Worm (Caenorhabditis elegans) whole organism, L4 larva: Measurements from ENCODE around the gene Y54G2A.36.

ENCODE experiments used
- D1046.2 ChIP-seq: fragments of 200-800 bp; sonication (Bioruptor generic); IDR thresholded peaks from 2 replicates; pipeline ENCODE4 v1.3.6; 2022; ENCODE audit warnings: missing genetic modification characterization, missing compliant biosample characterization
- F37D6.2 ChIP-seq: sonication (generic microtip); optimal IDR thresholded peaks from 2 replicates; lab custom pipeline; 2016; ENCODE audit warnings: mild to moderate bottlenecking, missing genetic modification characterization, missing compliant biosample characterization
- F49E8.2 ChIP-seq: sonication (generic microtip); optimal IDR thresholded peaks from 2 replicates; lab custom pipeline; 2016; ENCODE audit warnings: missing compliant biosample characterization, mild to moderate bottlenecking, missing genetic modification characterization, borderline replicate concordance
- T20F7.1 ChIP-seq: fragments of 200-800 bp; sonication (Bioruptor generic); optimal IDR thresholded peaks from 2 replicates; lab custom pipeline; 2018; ENCODE audit warnings: mild to moderate bottlenecking, missing genetic modification characterization, missing compliant biosample characterization
- Y105C5A.15 ChIP-seq: fragments of 200-800 bp; sonication (Bioruptor generic); IDR thresholded peaks from 2 replicates; pipeline ENCODE4 v1.3.6; 2022; ENCODE audit warnings: missing genetic modification characterization, missing compliant biosample characterization
- Y5F2A.4 ChIP-seq: fragments of 200-800 bp; sonication (Bioruptor generic); optimal IDR thresholded peaks from 2 replicates; lab custom pipeline; 2018; ENCODE audit warnings: mild to moderate bottlenecking, missing genetic modification characterization, missing compliant biosample characterization
- ZK546.5 ChIP-seq, 2 experiments: sonication (generic microtip); optimal IDR thresholded peaks; 2 replicates each; lab custom pipeline; 2017; ENCODE audit warnings: missing biosample characterization in 2 of 2, missing genetic modification characterization in 2 of 2
- aha-1 ChIP-seq: fragments of 150-350 bp; peaks from one replicate; lab custom pipeline; 2014; ENCODE audit warnings: missing biosample characterization, missing genetic modification characterization
- ceh-28 ChIP-seq: fragments of 150-350 bp; optimal IDR thresholded peaks from 2 replicates; lab custom pipeline; 2014; ENCODE audit warnings: missing biosample characterization, missing genetic modification reagents, missing genetic modification characterization
- ceh-82 ChIP-seq: sonication (generic microtip); optimal IDR thresholded peaks from 2 replicates; lab custom pipeline; 2017; ENCODE audit warnings: missing biosample characterization, missing genetic modification characterization
- ces-1 ChIP-seq: fragments of 150-350 bp; sonication (generic microtip); optimal IDR thresholded peaks from 4 replicates; lab custom pipeline; 2014; ENCODE audit warnings: missing biosample characterization, missing genetic modification reagents, missing genetic modification characterization
- ctbp-1 ChIP-seq: fragments of 200-800 bp; sonication (Bioruptor generic); IDR thresholded peaks from 2 replicates; pipeline ENCODE4 v1.3.6; 2022; ENCODE audit warnings: missing genetic modification reagents, missing genetic modification characterization, missing compliant biosample characterization
- daf-12 ChIP-seq: fragments of 150-350 bp; optimal IDR thresholded peaks from 2 replicates; lab custom pipeline; 2014; ENCODE audit warnings: missing biosample characterization, missing genetic modification reagents, missing genetic modification characterization
- dmd-6 ChIP-seq: fragments of 200-800 bp; sonication (Bioruptor generic); IDR thresholded peaks from 2 replicates; pipeline ENCODE4 v1.3.6; 2022; ENCODE audit warnings: missing genetic modification reagents, missing genetic modification characterization, missing compliant biosample characterization
- dpl-1 ChIP-seq: fragments of 150-350 bp; optimal IDR thresholded peaks from 2 replicates; lab custom pipeline; 2014; ENCODE audit warnings: missing biosample characterization, missing genetic modification reagents, missing genetic modification characterization
- egl-43 ChIP-seq: fragments of 200-800 bp; sonication (Bioruptor generic); IDR thresholded peaks from 2 replicates; pipeline ENCODE4 v1.3.6; 2022; ENCODE audit warnings: missing genetic modification reagents, missing genetic modification characterization, missing compliant biosample characterization
- gei-8 ChIP-seq: fragments of 200-800 bp; sonication (Bioruptor generic); optimal IDR thresholded peaks from 2 replicates; lab custom pipeline; 2018; ENCODE audit warnings: mild to moderate bottlenecking, missing genetic modification characterization, missing compliant biosample characterization
- hif-1 ChIP-seq, 2 experiments: sonication (generic microtip); optimal IDR thresholded peaks; 2 replicates each; lab custom pipeline; 2016 to 2017; ENCODE audit warnings: missing compliant biosample characterization in 2 of 2, missing genetic modification characterization in 2 of 2, missing genetic modification reagents in 2 of 2, missing genotype in 2 of 2, mild to moderate bottlenecking in 1 of 2
- jun-1 ChIP-seq: fragments of 150-350 bp; optimal IDR thresholded peaks from 2 replicates; lab custom pipeline; 2014; ENCODE audit warnings: missing biosample characterization, missing genetic modification reagents, missing genetic modification characterization
- lin-13 ChIP-seq: fragments of 150-350 bp; optimal IDR thresholded peaks from 2 replicates; lab custom pipeline; 2014; ENCODE audit warnings: missing biosample characterization, missing genetic modification reagents, missing genetic modification characterization
- lin-15B ChIP-seq: fragments of 150-350 bp; sonication (generic microtip); optimal IDR thresholded peaks from 3 replicates; lab custom pipeline; 2014; ENCODE audit warnings: missing biosample characterization, missing genetic modification characterization
- lir-3 ChIP-seq: sonication (generic microtip); optimal IDR thresholded peaks from 2 replicates; lab custom pipeline; 2016; ENCODE audit warnings: mild to moderate bottlenecking, missing genetic modification characterization, missing compliant biosample characterization
- madf-5 ChIP-seq, 2 experiments: fragments of 200-800 bp; sonication (Bioruptor generic); IDR thresholded peaks; 2 replicates each; pipeline ENCODE4 v1.3.6; 2022; ENCODE audit warnings: missing compliant biosample characterization in 2 of 2, missing genetic modification characterization in 2 of 2
- mxl-2 ChIP-seq: fragments of 200-800 bp; sonication (Bioruptor generic); conservative IDR thresholded peaks from 2 replicates; pipeline ENCODE4 v1.3.6; 2022; ENCODE audit warnings: missing genetic modification reagents, missing genetic modification characterization, missing compliant biosample characterization
- mxl-3 ChIP-seq: fragments of 200-800 bp; sonication (Bioruptor generic); optimal IDR thresholded peaks from 2 replicates; lab custom pipeline; 2018; ENCODE audit warnings: mild to moderate bottlenecking, missing genetic modification characterization, missing compliant biosample characterization
- nhr-237 ChIP-seq: sonication (generic microtip); optimal IDR thresholded peaks from 2 replicates; lab custom pipeline; 2017; ENCODE audit warnings: missing biosample characterization, missing genetic modification characterization
- nhr-41 ChIP-seq: fragments of 200-800 bp; sonication (Bioruptor generic); IDR thresholded peaks from 2 replicates; pipeline ENCODE4 v1.3.6; 2022; ENCODE audit warnings: missing genetic modification reagents, missing genetic modification characterization, missing compliant biosample characterization
- nhr-42 ChIP-seq: fragments of 200-800 bp; sonication (Bioruptor generic); IDR thresholded peaks from 2 replicates; pipeline ENCODE4 v1.3.6; 2022; ENCODE audit warnings: missing genetic modification characterization, missing compliant biosample characterization
- nhr-48 ChIP-seq: sonication (generic microtip); optimal IDR thresholded peaks from 2 replicates; lab custom pipeline; 2016; ENCODE audit warnings: mild to moderate bottlenecking, missing genetic modification characterization, missing compliant biosample characterization
- nhr-77 ChIP-seq: fragments of 150-350 bp; optimal IDR thresholded peaks from 2 replicates; lab custom pipeline; 2014; ENCODE audit warnings: missing biosample characterization, missing genetic modification characterization
- php-3 ChIP-seq: fragments of 200-800 bp; sonication (Bioruptor generic); IDR thresholded peaks from 2 replicates; pipeline ENCODE4 v1.3.6; 2022; ENCODE audit warnings: missing genetic modification reagents, missing genetic modification characterization, missing compliant biosample characterization
- rbr-2 ChIP-seq: sonication (generic microtip); optimal IDR thresholded peaks from 2 replicates; lab custom pipeline; 2016; ENCODE audit warnings: missing genotype, missing genetic modification characterization, missing compliant biosample characterization
- sdz-12 ChIP-seq: fragments of 200-800 bp; sonication (Bioruptor generic); optimal IDR thresholded peaks from 2 replicates; lab custom pipeline; 2018; ENCODE audit warnings: mild to moderate bottlenecking, missing genetic modification characterization, missing compliant biosample characterization
- set-16 ChIP-seq: fragments of 200-800 bp; sonication (Bioruptor generic); IDR thresholded peaks from 2 replicates; pipeline ENCODE4 v1.3.6; 2022; ENCODE audit warnings: missing genetic modification reagents, missing genetic modification characterization, missing compliant biosample characterization
- skn-1 ChIP-seq: fragments of 150-350 bp; optimal IDR thresholded peaks from 2 replicates; lab custom pipeline; 2014; ENCODE audit warnings: missing biosample characterization, missing genetic modification characterization
- snpc-1.2 ChIP-seq: fragments of 200-800 bp; sonication (Bioruptor generic); IDR thresholded peaks from 2 replicates; pipeline ENCODE4 v1.3.6; 2022; ENCODE audit warnings: missing genetic modification reagents, missing genetic modification characterization, missing compliant biosample characterization
- spr-3 ChIP-seq: fragments of 200-800 bp; sonication (Bioruptor generic); optimal IDR thresholded peaks from 2 replicates; lab custom pipeline; 2018; ENCODE audit warnings: mild to moderate bottlenecking, missing genetic modification characterization, missing compliant biosample characterization
- unc-130 ChIP-seq: sonication (generic microtip); optimal IDR thresholded peaks from 2 replicates; lab custom pipeline; 2016; ENCODE audit warnings: missing genetic modification reagents, missing genetic modification characterization, missing compliant biosample characterization
- zip-2 ChIP-seq: fragments of 150-350 bp; optimal IDR thresholded peaks from 2 replicates; lab custom pipeline; 2014; ENCODE audit warnings: missing biosample characterization, missing genetic modification characterization

The Y54G2A.36 gene

DNA sequence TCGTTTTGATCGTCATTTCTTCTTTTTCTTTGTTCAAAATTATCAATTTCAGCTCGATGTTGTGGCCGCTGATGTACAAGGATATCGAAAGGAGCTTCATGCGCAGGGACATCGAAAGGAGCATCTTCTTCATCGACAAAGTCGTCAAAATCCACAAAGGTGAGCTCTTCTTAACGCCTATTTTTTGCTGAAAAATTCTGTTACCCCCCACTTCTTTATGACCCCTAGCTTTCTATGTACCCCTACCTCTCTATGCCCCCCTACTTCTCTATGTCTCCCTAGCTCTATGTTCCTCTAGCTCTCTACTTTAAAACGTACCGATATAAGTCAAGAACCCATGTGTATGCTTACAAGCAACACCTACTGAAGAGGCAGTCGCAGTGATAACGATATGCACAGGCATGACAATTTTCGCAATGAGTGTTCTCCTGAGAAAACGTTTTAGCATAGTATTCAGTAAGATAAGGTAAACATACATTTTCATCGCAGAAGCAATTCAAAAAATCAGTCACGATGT, at the start of gene Y54G2A.36:
Y54G2A.36 (plus strand) TSS at position 51 of the 517 bp plus-strand sequence.
- no peak for TF ChIP-seq sdz-12 (GFP tag; lab: Kevin White, UChicago)
- TF ChIP-seq ZK546.5 (tag; optimal IDR thresholded peaks at IDR 0.05; lab: Kevin White, UChicago) = no peak
- no peak for TF ChIP-seq lin-13 (GFP tag; lab: Kevin White, UChicago)
- peak; percentile 51 for TF ChIP-seq aha-1 (tag; lab: Kevin White, UChicago)
- no peak for TF ChIP-seq F49E8.2 (tag; lab: Kevin White, UChicago)
- TF ChIP-seq mxl-2 (GFP tag; lab: Robert Waterston, UW) = no peak
- no peak for TF ChIP-seq zip-2 (tag; lab: Kevin White, UChicago)
- no peak for TF ChIP-seq lin-15B (tag; lab: Kevin White, UChicago)
- TF ChIP-seq Y5F2A.4 (GFP tag; lab: Kevin White, UChicago) = no peak
- no peak for TF ChIP-seq dpl-1 (GFP tag; lab: Kevin White, UChicago)
- 0 out of 4 replicates have a peak, but pooled peaks of 1 of the 2 experiments have one; percentile 19 for TF ChIP-seq madf-5 (GFP tag; IDR thresholded peaks at IDR 0.05; lab: Robert Waterston, UW)

DNA sequence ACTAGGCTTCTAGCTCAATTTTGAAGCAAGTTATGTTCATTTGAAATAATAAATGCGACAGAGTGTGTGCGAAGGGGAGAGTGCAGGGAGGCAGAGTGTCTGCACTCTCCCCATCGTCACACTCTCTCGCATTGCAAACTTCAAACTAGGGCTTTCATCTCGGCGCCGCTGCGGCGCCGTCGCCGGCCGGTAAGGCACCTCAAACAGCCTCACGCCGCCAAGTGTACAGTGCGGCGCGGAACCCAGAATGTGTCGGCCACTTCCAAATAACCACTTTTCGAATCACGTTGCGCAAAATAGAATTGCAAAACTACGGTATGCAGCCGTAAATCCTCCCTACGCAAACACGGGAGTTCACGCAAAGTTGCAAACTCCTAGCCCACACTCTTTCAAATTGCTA, 48.2 kb upstream of the Y54G2A.36 start:
- TF ChIP-seq snpc-1.2 (GFP tag; lab: Robert Waterston, UW) = peak; percentile 31; the same call in 1 of the 2 replicates
- TF ChIP-seq rbr-2 (tag; lab: Kevin White, UChicago) = no peak
- no peak for TF ChIP-seq mxl-2 (GFP tag; lab: Robert Waterston, UW)
- no peak for TF ChIP-seq unc-130 (GFP tag; lab: Kevin White, UChicago)
- TF ChIP-seq egl-43 (GFP tag; lab: Robert Waterston, UW) = 0 out of 2 replicates have a peak, but pooled peaks have one; percentile 27
- TF ChIP-seq set-16 (GFP tag; lab: Robert Waterston, UW) = peak; percentile 77

DNA sequence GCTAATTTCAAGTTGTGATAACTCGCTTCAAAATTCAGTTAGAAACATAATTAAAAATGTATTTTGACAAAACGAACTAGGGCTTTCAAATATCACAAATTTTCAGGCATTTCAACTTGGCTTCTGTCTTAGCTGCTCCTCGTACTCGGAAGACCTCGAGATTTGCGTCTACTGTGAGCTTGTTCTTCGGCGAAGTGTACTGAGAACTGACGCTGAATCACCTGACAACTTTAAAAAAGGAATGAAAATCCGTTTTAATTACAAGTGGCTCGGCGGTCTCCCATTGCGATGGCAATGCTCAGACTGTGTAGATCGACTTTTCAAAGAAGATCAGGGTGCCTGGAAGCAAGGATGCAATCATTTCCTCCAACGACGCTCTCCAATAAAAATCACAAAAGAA, 46.9 kb upstream of the Y54G2A.36 start, which contains the start of gene clec-85:
clec-85 (plus strand) TSS at position 301 of the 400 bp plus-strand sequence.
- TF ChIP-seq mxl-2 (GFP tag; lab: Robert Waterston, UW) (no peak), gei-8 (GFP tag; lab: Kevin White, UChicago) (no peak), dmd-6 (GFP tag; lab: Robert Waterston, UW) (no peak), jun-1 (tag; lab: Kevin White, UChicago) (no peak), ceh-82 (tag; lab: Kevin White, UChicago) (no peak), Y105C5A.15 (GFP tag; lab: Robert Waterston, UW) (no peak), lir-3 (no peak), F37D6.2 (tag; lab: Kevin White, UChicago) (no peak), ceh-28 (no peak), nhr-77 (no peak), ctbp-1 (GFP tag; lab: Robert Waterston, UW) (no peak), ces-1 (GFP tag; lab: Kevin White, UChicago) (no peak), mxl-3 (GFP tag; lab: Kevin White, UChicago) (no peak)

DNA sequence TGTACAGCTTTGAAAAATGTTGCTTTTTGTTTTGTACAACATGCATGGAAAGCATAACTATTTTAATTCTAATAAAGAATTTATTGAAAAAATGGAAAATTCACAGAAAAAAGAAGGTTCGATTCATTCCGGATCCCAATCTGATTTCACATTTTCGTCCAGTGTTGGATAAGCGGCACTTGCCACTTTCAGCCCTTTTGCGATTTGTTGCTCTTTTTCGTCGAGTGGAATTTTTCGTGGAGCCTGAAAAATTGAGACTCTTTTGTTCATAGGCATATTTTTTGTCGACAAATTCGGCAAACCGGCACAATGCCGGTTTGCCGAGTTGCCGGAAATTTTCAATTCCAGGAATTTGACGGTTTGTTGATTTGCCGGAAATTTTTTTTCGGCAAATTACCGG, 45.9 kb upstream of the Y54G2A.36 start:
- TF ChIP-seq aha-1 (tag; lab: Kevin White, UChicago) (peak; percentile 91), nhr-48 (tag; lab: Kevin White, UChicago) (no peak)

DNA sequence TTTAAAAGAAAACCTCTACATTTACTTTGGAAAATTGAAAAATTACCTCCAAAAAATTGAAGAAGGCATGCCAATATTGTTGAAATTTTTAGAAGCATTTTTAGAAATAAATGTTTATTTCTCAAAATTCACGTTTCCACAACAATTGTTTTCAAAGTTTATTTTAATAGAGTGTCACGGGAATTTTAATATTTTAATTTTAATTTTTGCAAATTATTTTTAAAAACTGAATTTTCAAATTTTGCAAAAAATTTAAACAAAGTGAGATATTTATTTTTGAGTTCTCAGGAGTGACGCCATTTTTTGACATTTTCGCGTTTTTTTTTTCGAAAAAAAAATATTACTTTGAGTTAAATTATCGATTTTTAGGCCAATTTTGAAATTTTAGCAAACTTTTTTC, 44.3 kb upstream of the Y54G2A.36 start, which contains the start of gene Y54G2A.49:
Y54G2A.49 (minus strand) TSS at position 101 of the 400 bp plus-strand sequence.
- no peak for TF ChIP-seq nhr-237 (tag; lab: Kevin White, UChicago)
- TF ChIP-seq skn-1 (tag; lab: Kevin White, UChicago) = no peak
- no peak for TF ChIP-seq ceh-28
- TF ChIP-seq gei-8 (GFP tag; lab: Kevin White, UChicago) = no peak
- no peak for TF ChIP-seq D1046.2 (GFP tag; lab: Robert Waterston, UW)
- TF ChIP-seq daf-12 (tag; lab: Kevin White, UChicago) = no peak
- TF ChIP-seq T20F7.1 (GFP tag; lab: Kevin White, UChicago) = no peak
- no peak for TF ChIP-seq spr-3 (GFP tag; lab: Kevin White, UChicago)
- no peak for TF ChIP-seq php-3 (GFP tag; lab: Robert Waterston, UW)
- no peak for TF ChIP-seq hif-1 (tag; optimal IDR thresholded peaks at IDR 0.05; lab: Kevin White, UChicago)
- no peak for TF ChIP-seq nhr-41 (GFP tag; lab: Robert Waterston, UW)
- no peak for TF ChIP-seq nhr-42 (GFP tag; lab: Robert Waterston, UW)
